Worm (Caenorhabditis elegans): ENCODE measurements around the gene Y39A3A.4.

Gene Y39A3A.4

ce11 chrIII:2060068-2060467, 16.3 kb downstream of the Y39A3A.4 start (continued):
- TF ChIP-seq bed-2 (GFP tag; IDR thresholded peaks at IDR 0.05) (no peak), B0261.1 (tag; optimal IDR thresholded peaks at IDR 0.05) (no peak), F37B4.10 (GFP tag; IDR thresholded peaks at IDR 0.05) (no peak), chd-7 (tag; optimal IDR thresholded peaks at IDR 0.05) (no peak), K11D2.4 (GFP tag; IDR thresholded peaks at IDR 0.05) (no peak)

ce11 chrIII:2057570-2057969, 18.8 kb downstream of the Y39A3A.4 start, which contains the start of gene Y39A3A.2:
Gene Y39A3A.2, minus strand, starts transcription at chrIII:2057670.
- TF ChIP-seq tbp1 (GFP tag; optimal IDR thresholded peaks at IDR 0.05) (no peak), rec-8 (tag; optimal IDR thresholded peaks at IDR 0.05) (no peak), ceh-91 (GFP tag; IDR thresholded peaks at IDR 0.05) (no peak), sdz-38 (tag; optimal IDR thresholded peaks at IDR 0.05) (no peak)

ce11 chrIII:2054084-2054483, 22.3 kb downstream of the Y39A3A.4 start, which contains the start of gene M01E10.3:
Gene M01E10.3, minus strand, starts transcription at chrIII:2054184.
- no peak for TF ChIP-seq lin-35 (GFP tag; optimal IDR thresholded peaks at IDR 0.05)
- no peak for TF ChIP-seq dox-1 (GFP tag; IDR thresholded peaks at IDR 0.05)
- no peak for TF ChIP-seq ceh-27 (GFP tag; optimal IDR thresholded peaks at IDR 0.05)
- TF ChIP-seq ztf-28 (GFP tag; IDR thresholded peaks at IDR 0.05): no peak

DNA sequence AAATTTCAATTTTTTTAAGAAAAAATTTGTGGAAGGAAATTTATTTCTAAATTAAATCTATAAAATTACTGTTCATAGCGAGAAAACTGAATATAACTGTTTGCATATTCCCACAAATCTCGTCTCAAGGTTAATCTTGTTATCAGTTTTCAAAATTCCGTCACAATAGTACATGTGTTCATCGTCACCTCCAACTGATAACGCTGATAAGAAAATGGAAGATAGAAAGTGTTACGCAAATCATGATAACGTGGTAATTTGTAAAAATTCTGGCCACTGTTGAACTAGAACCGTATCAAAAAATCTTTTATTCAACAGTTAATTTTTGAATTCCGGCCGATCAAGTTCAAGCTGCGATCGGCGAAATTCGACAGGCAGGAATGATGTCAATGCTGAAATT, 23.0 kb downstream of the Y39A3A.4 start:
- TF ChIP-seq ceh-91 (GFP tag; IDR thresholded peaks at IDR 0.05) (no peak), F22D6.2 (tag; optimal IDR thresholded peaks at IDR 0.05) (no peak), madf-6 (GFP tag; IDR thresholded peaks at IDR 0.05) (no peak), nhr-80 (tag; optimal IDR thresholded peaks at IDR 0.05) (peak; percentile 21)

ce11 chrIII:2050494-2050893, 25.9 kb downstream of the Y39A3A.4 start:
- TF ChIP-seq nhr-80 (tag; optimal IDR thresholded peaks at IDR 0.05) (no peak), F10E7.11 (tag; optimal IDR thresholded peaks at IDR 0.05) (no peak), ceh-79 (tag; optimal IDR thresholded peaks at IDR 0.05) (no peak), ztf-6 (GFP tag; IDR thresholded peaks at IDR 0.05) (no peak), madf-6 (GFP tag; IDR thresholded peaks at IDR 0.05) (no peak), F33H1.4 (GFP tag; IDR thresholded peaks at IDR 0.05) (no peak), bed-1 (GFP tag; IDR thresholded peaks at IDR 0.05) (no peak), lin-35 (GFP tag; optimal IDR thresholded peaks at IDR 0.05) (no peak), Y53G8AR.9 (GFP tag; conservative IDR thresholded peaks at IDR 0.05) (no peak), pbrm-1 (GFP tag; IDR thresholded peaks at IDR 0.05) (no peak), ztf-22 (GFP tag; optimal IDR thresholded peaks at IDR 0.05) (no peak), zim-3 (tag; optimal IDR thresholded peaks at IDR 0.05) (no peak)

ce11 chrIII:2049825-2050224, 26.6 kb downstream of the Y39A3A.4 start:
- TF ChIP-seq akir-1 (GFP tag; optimal IDR thresholded peaks at IDR 0.05) (no peak), ztf-26 (tag; optimal IDR thresholded peaks at IDR 0.05) (no peak)

DNA sequence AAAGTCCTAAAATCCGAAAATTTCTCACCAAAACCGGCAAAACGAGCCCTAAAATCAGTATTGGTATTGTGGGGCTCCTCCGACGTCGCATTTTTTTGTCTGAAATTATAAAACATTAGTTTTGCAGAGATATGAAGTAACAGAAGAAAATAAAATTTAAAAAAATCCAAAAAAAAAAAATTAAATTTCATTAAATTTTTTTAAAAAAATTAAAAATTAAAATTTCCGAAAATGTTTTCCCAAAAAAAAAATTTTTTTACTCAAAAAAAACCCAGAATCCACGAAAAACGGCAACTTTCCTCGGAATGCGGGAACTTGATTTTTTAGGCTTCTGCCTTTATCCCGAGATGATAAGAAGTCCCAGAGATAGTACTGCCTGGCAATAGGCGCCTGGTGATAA, 28.5 kb downstream of the Y39A3A.4 start, which contains the start of gene dpy-1:
Gene dpy-1 (minus strand): TSS at position 101 of the 400 bp plus-strand sequence.
- TF ChIP-seq lsl-1 (GFP tag; optimal IDR thresholded peaks at IDR 0.05) (no peak), T26A5.8 (tag; optimal IDR thresholded peaks at IDR 0.05) (no peak), ZK185.1 (tag; optimal IDR thresholded peaks at IDR 0.05; ENCODE audit: poor library complexity, severe bottlenecking) (no peak), mel-28 (tag; optimal IDR thresholded peaks at IDR 0.05; ENCODE audit: borderline replicate concordance) (no peak), cebp-2 (GFP tag; IDR thresholded peaks at IDR 0.05) (no peak), ekl-4 (GFP tag; IDR thresholded peaks at IDR 0.05) (no peak), aptf-3 (GFP tag; IDR thresholded peaks at IDR 0.05) (no peak), ceh-27 (GFP tag; optimal IDR thresholded peaks at IDR 0.05) (no peak), F23B12.7 (tag; optimal IDR thresholded peaks at IDR 0.05; ENCODE audit: insufficient read depth) (no peak), C06A6.2 (GFP tag; conservative IDR thresholded peaks at IDR 0.05) (no peak), efl-1 (GFP tag; optimal IDR thresholded peaks at IDR 0.05) (no peak), nfya-1 (tag; optimal IDR thresholded peaks at IDR 0.05; ENCODE audit: borderline replicate concordance, insufficient read depth) (no peak), lin-54 (GFP tag; optimal IDR thresholded peaks at IDR 0.05) (no peak), ceh-40 (GFP tag; IDR thresholded peaks at IDR 0.05) (no peak), ztf-28 (GFP tag; IDR thresholded peaks at IDR 0.05) (no peak)

All from whole organism, young adult.